Worm (Caenorhabditis elegans): Measurements from ENCODE around the gene mom-1.

DNA sequence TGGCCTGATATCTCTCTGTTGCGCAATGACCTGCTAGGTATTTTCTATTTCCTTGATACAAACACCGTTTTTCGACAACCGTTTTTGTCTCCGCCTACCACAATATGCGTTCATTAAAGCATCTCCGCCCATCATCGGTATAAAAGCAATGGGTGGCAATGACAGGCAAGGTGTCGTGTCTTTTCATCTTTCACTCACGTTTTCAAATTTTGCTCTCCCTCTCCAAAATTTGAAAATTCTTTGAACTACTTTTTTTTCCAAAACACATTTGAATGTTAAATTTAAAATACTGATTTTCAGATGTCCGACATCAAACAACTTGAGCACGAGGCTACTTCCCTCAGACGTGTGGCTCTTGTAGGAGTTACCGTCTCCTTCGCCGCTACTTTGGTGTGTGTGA, 35.9 kb downstream of the mom-1 start, which contains the start of gene col-169:
- TF ChIP-seq zag-1 (tag; optimal IDR thresholded peaks at IDR 0.05) (no peak), unc-62 (GFP tag; optimal IDR thresholded peaks at IDR 0.05) (no peak), skn-1 (tag; optimal IDR thresholded peaks at IDR 0.05) (no peak), nhr-25 (tag; optimal IDR thresholded peaks at IDR 0.05) (no peak), ama-1 (optimal IDR thresholded peaks at IDR 0.05) (no peak), lin-39 (tag; optimal IDR thresholded peaks at IDR 0.05) (no peak), mdl-1 (tag; optimal IDR thresholded peaks at IDR 0.05) (no peak), ceh-82 (tag; optimal IDR thresholded peaks at IDR 0.05) (no peak), lin-11 (tag; optimal IDR thresholded peaks at IDR 0.05) (no peak)
